Worm (Caenorhabditis elegans) whole organism, L2 larva: ENCODE measurements around the gene C05D12.3.
A peak's percentile ranks its signal among the peaks of the same experiment; 100 is the strongest.

Source experiments
- ceh-82 ChIP-seq: fragments of 150-350 bp; optimal IDR thresholded peaks from 2 replicates; lab custom pipeline; 2014; ENCODE audit warnings: missing biosample characterization, missing genetic modification characterization
- lin-13 ChIP-seq: fragments of 150-350 bp; optimal IDR thresholded peaks from 2 replicates; lab custom pipeline; 2014; ENCODE audit warnings: missing biosample characterization, missing genetic modification reagents, missing genetic modification characterization
- lin-39 ChIP-seq: fragments of 150-350 bp; optimal IDR thresholded peaks from 2 replicates; lab custom pipeline; 2014; ENCODE audit warnings: missing biosample characterization, missing genetic modification reagents, missing genetic modification characterization
- lsy-2 ChIP-seq, 2 experiments: fragments of 150-350 bp in 1 of 2; sonication (generic microtip) in 1 of 2; optimal IDR thresholded peaks; 2 replicates each; lab custom pipeline; 2014 to 2017; ENCODE audit warnings: missing biosample characterization in 2 of 2, missing genetic modification characterization in 2 of 2
- nhr-10 ChIP-seq: sonication (generic microtip); optimal IDR thresholded peaks from 2 replicates; lab custom pipeline; 2017; ENCODE audit warnings: missing biosample characterization, missing genetic modification characterization
- nhr-129 ChIP-seq: fragments of 150-350 bp; optimal IDR thresholded peaks from 2 replicates; lab custom pipeline; 2014; ENCODE audit warnings: missing biosample characterization, missing genetic modification characterization

ce11 chrII:11469574-11470108, 44.6 kb downstream of the C05D12.3 start, which contains the start of gene cisd-1:
- no peak for TF ChIP-seq nhr-10 (tag; lab: Kevin White, UChicago)
- no peak for TF ChIP-seq lin-13 (GFP tag; lab: Kevin White, UChicago)
- no peak for TF ChIP-seq ceh-82
- no peak for TF ChIP-seq nhr-129 (tag; lab: Kevin White, UChicago)
- TF ChIP-seq lin-39 (tag; lab: Kevin White, UChicago): no peak
- TF ChIP-seq lsy-2 (tag; optimal IDR thresholded peaks at IDR 0.05; lab: Kevin White, UChicago): peak in 1 of 2 experiments; percentile 14
